Worm (Caenorhabditis elegans) whole organism, early embryonic: ENCODE measurements around the gene F56C4.2.

Experiments used
- ama-1 ChIP-seq: fragments of 150-350 bp; optimal IDR thresholded peaks from 2 replicates; lab custom pipeline; 2014
- ceh-13 ChIP-seq: fragments of 200-800 bp; sonication (Bioruptor generic); optimal IDR thresholded peaks from 2 replicates; lab custom pipeline; 2018; ENCODE audit warnings: mild to moderate bottlenecking, missing genetic modification characterization, missing compliant biosample characterization
- pes-1 ChIP-seq: fragments of 200-800 bp; sonication (Bioruptor generic); IDR thresholded peaks from 2 replicates; pipeline ENCODE4 v1.3.6; 2022; ENCODE audit warnings: missing genetic modification reagents, missing genetic modification characterization, missing compliant biosample characterization
- scrt-1 ChIP-seq: fragments of 200-800 bp; sonication (Bioruptor generic); IDR thresholded peaks from 2 replicates; pipeline ENCODE4 v1.3.6; 2022; ENCODE audit warnings: missing genetic modification characterization, missing compliant biosample characterization
- tbx-37 ChIP-seq: fragments of 200-800 bp; sonication (Bioruptor generic); conservative IDR thresholded peaks from 2 replicates; pipeline ENCODE4 v1.3.6; 2022; ENCODE audit warnings: missing genetic modification reagents, missing genetic modification characterization, missing compliant biosample characterization

ce11 chrIV:10685758-10686157, 46.7 kb downstream of the F56C4.2 start, which contains the start of the genes K08C7.6 and R102.1:
- TF ChIP-seq pes-1 (no peak), ama-1 (lab: Kevin White, UChicago) (no peak), ceh-13 (no peak), tbx-37 (GFP tag; lab: Robert Waterston, UW) (no peak), scrt-1 (GFP tag; lab: Robert Waterston, UW) (no peak)
